Worm (Caenorhabditis elegans) whole organism, L4 larva: ENCODE data around the gene F40G9.14.

ENCODE experiments used
- D1046.2 ChIP-seq: fragments of 200-800 bp; sonication (Bioruptor generic); IDR thresholded peaks from 2 replicates; pipeline ENCODE4 v1.3.6; 2022; ENCODE audit warnings: missing genetic modification characterization, missing compliant biosample characterization
- F44E2.7 ChIP-seq: fragments of 200-800 bp; sonication (Bioruptor generic); IDR thresholded peaks from 2 replicates; pipeline ENCODE4 v2.1.2; 2022; ENCODE audit warnings: missing genetic modification characterization, missing compliant biosample characterization
- Y105C5A.15 ChIP-seq: fragments of 200-800 bp; sonication (Bioruptor generic); IDR thresholded peaks from 2 replicates; pipeline ENCODE4 v1.3.6; 2022; ENCODE audit warnings: missing genetic modification characterization, missing compliant biosample characterization
- ZK337.2 ChIP-seq: fragments of 200-800 bp; sonication (Bioruptor generic); IDR thresholded peaks from 2 replicates; pipeline ENCODE4 v1.3.6; 2022; ENCODE audit warnings: missing genetic modification reagents, missing genetic modification characterization, missing compliant biosample characterization
- aha-1 ChIP-seq: fragments of 150-350 bp; peaks from one replicate; lab custom pipeline; 2014; ENCODE audit warnings: missing biosample characterization, missing genetic modification characterization
- aly-2 ChIP-seq: sonication (generic microtip); optimal IDR thresholded peaks from 2 replicates; lab custom pipeline; 2018; ENCODE audit warnings: missing biosample characterization, missing genetic modification characterization
- ama-1 ChIP-seq: fragments of 150-350 bp; optimal IDR thresholded peaks from 2 replicates; lab custom pipeline; 2014; ENCODE audit warnings: inconsistent platforms, mixed read lengths
- attf-4 ChIP-seq: sonication (generic microtip); optimal IDR thresholded peaks from 3 replicates; lab custom pipeline; 2017; ENCODE audit warnings: missing biosample characterization, missing genetic modification characterization
- ceh-20 ChIP-seq: fragments of 200-800 bp; sonication (Bioruptor generic); IDR thresholded peaks from 2 replicates; pipeline ENCODE4 v1.3.6; 2022; ENCODE audit warnings: missing genetic modification reagents, missing genetic modification characterization, missing compliant biosample characterization
- ceh-28 ChIP-seq: fragments of 150-350 bp; optimal IDR thresholded peaks from 2 replicates; lab custom pipeline; 2014; ENCODE audit warnings: missing biosample characterization, missing genetic modification reagents, missing genetic modification characterization
- ceh-62 ChIP-seq: sonication (generic microtip); optimal IDR thresholded peaks from 2 replicates; lab custom pipeline; 2017; ENCODE audit warnings: missing biosample characterization, missing genetic modification characterization
- ces-1 ChIP-seq: fragments of 150-350 bp; sonication (generic microtip); optimal IDR thresholded peaks from 4 replicates; lab custom pipeline; 2014; ENCODE audit warnings: missing biosample characterization, missing genetic modification reagents, missing genetic modification characterization
- ctbp-1 ChIP-seq: fragments of 200-800 bp; sonication (Bioruptor generic); IDR thresholded peaks from 2 replicates; pipeline ENCODE4 v1.3.6; 2022; ENCODE audit warnings: missing genetic modification reagents, missing genetic modification characterization, missing compliant biosample characterization
- daf-12 ChIP-seq: fragments of 150-350 bp; optimal IDR thresholded peaks from 2 replicates; lab custom pipeline; 2014; ENCODE audit warnings: missing biosample characterization, missing genetic modification reagents, missing genetic modification characterization
- daf-16 ChIP-seq, 3 experiments: sonication (generic microtip); optimal IDR thresholded peaks; 2 replicates each; lab custom pipeline; 2016 to 2017; ENCODE audit warnings: missing genetic modification characterization in 3 of 3, missing genetic modification reagents in 3 of 3, mild to moderate bottlenecking in 2 of 3, missing compliant biosample characterization in 2 of 3, missing biosample characterization in 1 of 3, moderate library complexity in 1 of 3
- daf-19 ChIP-seq: fragments of 200-800 bp; sonication (Bioruptor generic); conservative IDR thresholded peaks from 2 replicates; pipeline ENCODE4 v1.3.6; 2022; ENCODE audit warnings: missing genetic modification characterization, missing compliant biosample characterization
- daf-8 ChIP-seq: fragments of 200-800 bp; sonication (Bioruptor generic); IDR thresholded peaks from 2 replicates; pipeline ENCODE4 v1.3.6; 2022; ENCODE audit warnings: missing genetic modification characterization, missing compliant biosample characterization
- dmd-9 ChIP-seq: fragments of 200-800 bp; sonication (Bioruptor generic); IDR thresholded peaks from 2 replicates; pipeline ENCODE4 v1.3.6; 2022; ENCODE audit warnings: missing genetic modification reagents, missing genetic modification characterization, missing compliant biosample characterization
- dpl-1 ChIP-seq: fragments of 150-350 bp; optimal IDR thresholded peaks from 2 replicates; lab custom pipeline; 2014; ENCODE audit warnings: missing biosample characterization, missing genetic modification reagents, missing genetic modification characterization
- dve-1 ChIP-seq: sonication (generic microtip); optimal IDR thresholded peaks from 2 replicates; lab custom pipeline; 2017; ENCODE audit warnings: antibody characterized with exemption, mild to moderate bottlenecking, missing genetic modification characterization, missing compliant biosample characterization; ENCODE audit not compliant: insufficient read depth
- fkh-10 ChIP-seq: fragments of 150-350 bp; optimal IDR thresholded peaks from 2 replicates; lab custom pipeline; 2014; ENCODE audit warnings: missing biosample characterization, missing genetic modification reagents, missing genetic modification characterization
- hlh-11 ChIP-seq: fragments of 200-800 bp; sonication (Bioruptor generic); optimal IDR thresholded peaks from 2 replicates; lab custom pipeline; 2018; ENCODE audit warnings: mild to moderate bottlenecking, missing genetic modification characterization, missing compliant biosample characterization
- hlh-30 ChIP-seq: sonication (generic microtip); optimal IDR thresholded peaks from 2 replicates; lab custom pipeline; 2017; ENCODE audit warnings: antibody characterized with exemption, mild to moderate bottlenecking, missing genetic modification characterization, missing compliant biosample characterization; ENCODE audit not compliant: insufficient read depth
- hmg-1.1 ChIP-seq: fragments of 200-800 bp; sonication (Bioruptor generic); IDR thresholded peaks from 2 replicates; pipeline ENCODE4 v1.3.6; 2022; ENCODE audit warnings: missing genetic modification reagents, missing genetic modification characterization, missing compliant biosample characterization
- lim-7 ChIP-seq: fragments of 200-800 bp; sonication (Bioruptor generic); IDR thresholded peaks from 2 replicates; pipeline ENCODE4 v1.3.6; 2022; ENCODE audit warnings: missing genetic modification characterization, missing compliant biosample characterization
- lin-1 ChIP-seq: fragments of 200-800 bp; sonication (Bioruptor generic); IDR thresholded peaks from 2 replicates; pipeline ENCODE4 v1.3.6; 2022; ENCODE audit warnings: missing genetic modification reagents, missing genetic modification characterization, missing compliant biosample characterization
- lin-13 ChIP-seq: fragments of 150-350 bp; optimal IDR thresholded peaks from 2 replicates; lab custom pipeline; 2014; ENCODE audit warnings: missing biosample characterization, missing genetic modification reagents, missing genetic modification characterization
- lin-15B ChIP-seq: fragments of 150-350 bp; sonication (generic microtip); optimal IDR thresholded peaks from 3 replicates; lab custom pipeline; 2014; ENCODE audit warnings: missing biosample characterization, missing genetic modification characterization
- lin-38 ChIP-seq: fragments of 200-800 bp; sonication (Bioruptor generic); IDR thresholded peaks from 2 replicates; pipeline ENCODE4 v1.3.6; 2022; ENCODE audit warnings: missing genetic modification reagents, missing genetic modification characterization, missing compliant biosample characterization
- mdt-29 ChIP-seq: fragments of 200-800 bp; sonication (Bioruptor generic); IDR thresholded peaks from 2 replicates; pipeline ENCODE4 v1.3.6; 2022; ENCODE audit warnings: missing genetic modification reagents, missing genetic modification characterization, missing compliant biosample characterization
- mes-2 ChIP-seq: sonication (generic microtip); optimal IDR thresholded peaks from 2 replicates; lab custom pipeline; 2016; ENCODE audit warnings: missing genotype, mild to moderate bottlenecking, missing genetic modification characterization, missing compliant biosample characterization; ENCODE audit not compliant: poor library complexity, severe bottlenecking
- mxl-2 ChIP-seq: fragments of 200-800 bp; sonication (Bioruptor generic); conservative IDR thresholded peaks from 2 replicates; pipeline ENCODE4 v1.3.6; 2022; ENCODE audit warnings: missing genetic modification reagents, missing genetic modification characterization, missing compliant biosample characterization
- nhr-102 ChIP-seq: sonication (generic microtip); optimal IDR thresholded peaks from 2 replicates; lab custom pipeline; 2016; ENCODE audit warnings: mild to moderate bottlenecking, missing genetic modification characterization, moderate library complexity, missing compliant biosample characterization
- nhr-111 ChIP-seq: fragments of 200-800 bp; sonication (Bioruptor generic); optimal IDR thresholded peaks from 2 replicates; lab custom pipeline; 2018; ENCODE audit warnings: mild to moderate bottlenecking, missing genetic modification characterization, missing compliant biosample characterization
- nhr-28 ChIP-seq: fragments of 150-350 bp; optimal IDR thresholded peaks from 2 replicates; lab custom pipeline; 2014; ENCODE audit warnings: missing biosample characterization, missing genetic modification characterization
- nhr-41 ChIP-seq: fragments of 200-800 bp; sonication (Bioruptor generic); IDR thresholded peaks from 2 replicates; pipeline ENCODE4 v1.3.6; 2022; ENCODE audit warnings: missing genetic modification reagents, missing genetic modification characterization, missing compliant biosample characterization
- nhr-6 ChIP-seq: fragments of 150-350 bp; optimal IDR thresholded peaks from 2 replicates; lab custom pipeline; 2014; ENCODE audit warnings: missing biosample characterization, missing genetic modification characterization
- nhr-76 ChIP-seq: fragments of 150-350 bp; optimal IDR thresholded peaks from 2 replicates; lab custom pipeline; 2014; ENCODE audit warnings: missing biosample characterization, missing genetic modification characterization
- nhr-77 ChIP-seq: fragments of 150-350 bp; optimal IDR thresholded peaks from 2 replicates; lab custom pipeline; 2014; ENCODE audit warnings: missing biosample characterization, missing genetic modification characterization
- php-3 ChIP-seq: fragments of 200-800 bp; sonication (Bioruptor generic); IDR thresholded peaks from 2 replicates; pipeline ENCODE4 v1.3.6; 2022; ENCODE audit warnings: missing genetic modification reagents, missing genetic modification characterization, missing compliant biosample characterization
- pqm-1 ChIP-seq: sonication (generic microtip); optimal IDR thresholded peaks from 2 replicates; lab custom pipeline; 2017; ENCODE audit warnings: missing biosample characterization, missing genetic modification characterization
- rbr-2 ChIP-seq: sonication (generic microtip); optimal IDR thresholded peaks from 2 replicates; lab custom pipeline; 2016; ENCODE audit warnings: missing genotype, missing genetic modification characterization, missing compliant biosample characterization
- skn-1 ChIP-seq: fragments of 150-350 bp; optimal IDR thresholded peaks from 2 replicates; lab custom pipeline; 2014; ENCODE audit warnings: missing biosample characterization, missing genetic modification characterization
- tag-97 ChIP-seq: fragments of 200-800 bp; sonication (Bioruptor generic); IDR thresholded peaks from 2 replicates; pipeline ENCODE4 v1.3.6; 2022; ENCODE audit warnings: missing genetic modification characterization, missing compliant biosample characterization
- tra-1 ChIP-seq: fragments of 200-800 bp; sonication (Bioruptor generic); IDR thresholded peaks from 2 replicates; pipeline ENCODE4 v1.3.6; 2022; ENCODE audit warnings: missing genetic modification reagents, missing genetic modification characterization, missing compliant biosample characterization
- unc-130 ChIP-seq: sonication (generic microtip); optimal IDR thresholded peaks from 2 replicates; lab custom pipeline; 2016; ENCODE audit warnings: missing genetic modification reagents, missing genetic modification characterization, missing compliant biosample characterization
- zfp-3 ChIP-seq: fragments of 200-800 bp; sonication (Bioruptor generic); conservative IDR thresholded peaks from 2 replicates; pipeline ENCODE4 v1.3.6; 2022; ENCODE audit warnings: missing genetic modification reagents, missing genetic modification characterization, missing compliant biosample characterization
- ztf-11 ChIP-seq: fragments of 150-350 bp; optimal IDR thresholded peaks from 2 replicates; lab custom pipeline; 2014; ENCODE audit warnings: missing biosample characterization, missing genetic modification characterization

Gene F40G9.14

DNA sequence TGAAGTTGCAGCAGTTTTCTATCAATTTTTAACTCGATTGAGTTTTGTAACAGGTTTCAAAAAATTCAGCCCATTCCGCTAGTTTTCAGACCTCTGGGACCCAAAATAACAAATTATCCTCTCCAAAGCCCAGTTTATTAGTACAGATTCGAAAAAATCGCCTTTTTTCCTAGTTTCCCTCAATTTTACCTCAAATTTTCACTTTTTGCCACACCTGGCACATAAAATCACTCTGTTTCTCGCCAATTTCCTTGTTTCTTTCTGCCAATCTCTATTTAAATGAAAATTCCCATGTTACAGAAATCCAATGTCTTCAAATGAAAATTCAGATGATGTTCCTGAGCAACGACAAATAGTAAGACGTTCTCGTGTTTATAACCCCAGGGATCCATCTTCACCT is 45.5 kb downstream of the F40G9.14 start, which contains the start of gene pals-22:
TSS of gene pals-22 (plus strand) at position 301 of the 400 bp plus-strand sequence.
- TF ChIP-seq Y105C5A.15 (no peak), daf-19 (GFP tag; lab: Robert Waterston, UW) (no peak), rbr-2 (tag; lab: Kevin White, UChicago) (no peak), dpl-1 (no peak), nhr-41 (no peak), nhr-77 (tag; lab: Kevin White, UChicago) (no peak), mdt-29 (GFP tag; lab: Robert Waterston, UW) (no peak), D1046.2 (GFP tag; lab: Robert Waterston, UW) (no peak), lim-7 (GFP tag; lab: Robert Waterston, UW) (no peak), tra-1 (GFP tag; lab: Robert Waterston, UW) (no peak)
- TF ChIP-seq, all 104 proteins: peak for 0

- TF ChIP-seq mes-2 (tag; lab: Kevin White, UChicago) (peak; percentile 74), F44E2.7 (GFP tag; lab: Robert Waterston, UW) (no peak), hlh-30 (tag; lab: Kevin White, UChicago) (peak; percentile 36), nhr-111 (GFP tag; lab: Kevin White, UChicago) (no peak), dpl-1 (peak; percentile 50), daf-16 (GFP tag; optimal IDR thresholded peaks at IDR 0.05; lab: Kevin White, UChicago) (no peak), daf-16 (tag; optimal IDR thresholded peaks at IDR 0.05; lab: Kevin White, UChicago) (peak; percentile 63), ztf-11 (no peak), nhr-76 (no peak), ces-1 (GFP tag; lab: Kevin White, UChicago) (peak; percentile 6), hmg-1.1 (GFP tag; lab: Robert Waterston, UW) (peak; percentile 26; the same call in 1 of the 2 replicates), lin-38 (peak; percentile 90), nhr-77 (tag; lab: Kevin White, UChicago) (peak; percentile 8), hlh-11 (tag; lab: Kevin White, UChicago) (peak; percentile 10), unc-130 (GFP tag; lab: Kevin White, UChicago) (no peak), nhr-6 (tag; lab: Kevin White, UChicago) (peak; percentile 55), dve-1 (tag; lab: Kevin White, UChicago) (peak; percentile 81), mxl-2 (no peak), ceh-28 (tag; lab: Kevin White, UChicago) (no peak), tag-97 (GFP tag; lab: Robert Waterston, UW) (no peak), nhr-102 (tag; lab: Kevin White, UChicago) (peak; percentile 16), rbr-2 (tag; lab: Kevin White, UChicago) (peak; percentile 62), nhr-28 (tag; lab: Kevin White, UChicago) (peak; percentile 50), aha-1 (peak; percentile 78), skn-1 (tag; lab: Kevin White, UChicago) (no peak), fkh-10 (GFP tag; lab: Kevin White, UChicago) (peak; percentile 20), mdt-29 (GFP tag; lab: Robert Waterston, UW) (no peak), lin-13 (peak; percentile 31)
Observed at ce11 chrIII:131627-132026, 46.0 kb downstream of the F40G9.14 start.

- no peak for TF ChIP-seq fkh-10 (GFP tag; lab: Kevin White, UChicago)
- peak; percentile 10 for TF ChIP-seq pqm-1 (tag; lab: Kevin White, UChicago)
- no peak for TF ChIP-seq lin-1 (GFP tag; lab: Robert Waterston, UW)
- no peak for TF ChIP-seq ZK337.2 (GFP tag; lab: Robert Waterston, UW)
- no peak for TF ChIP-seq zfp-3 (GFP tag; lab: Robert Waterston, UW)
- no peak for TF ChIP-seq aly-2 (tag; lab: Kevin White, UChicago)
- no peak for TF ChIP-seq ctbp-1 (GFP tag; lab: Robert Waterston, UW)
- TF ChIP-seq ama-1, result no peak
- no peak for TF ChIP-seq ceh-20 (GFP tag; lab: Robert Waterston, UW)
- TF ChIP-seq daf-8, result no peak
- TF ChIP-seq mxl-2, result no peak
- TF ChIP-seq lin-38, result no peak
- no peak for TF ChIP-seq lin-15B (tag; lab: Kevin White, UChicago)
- TF ChIP-seq dmd-9, result no peak
- no peak for TF ChIP-seq aha-1
- TF ChIP-seq daf-16 (GFP tag; optimal IDR thresholded peaks at IDR 0.05; lab: Kevin White, UChicago), result no peak
- TF ChIP-seq daf-16 (tag; optimal IDR thresholded peaks at IDR 0.05; lab: Kevin White, UChicago), result peak; percentile 78
- no peak for TF ChIP-seq php-3 (GFP tag; lab: Robert Waterston, UW)
- TF ChIP-seq ceh-62 (tag; lab: Kevin White, UChicago), result no peak
- peak; percentile 13 for TF ChIP-seq hlh-11 (tag; lab: Kevin White, UChicago)
- peak; percentile 40 for TF ChIP-seq dve-1 (tag; lab: Kevin White, UChicago)
- TF ChIP-seq daf-12 (tag; lab: Kevin White, UChicago), result no peak
- TF ChIP-seq attf-4 (tag; lab: Kevin White, UChicago), result no peak
- TF ChIP-seq mes-2 (tag; lab: Kevin White, UChicago), result no peak
Observed at ce11 chrIII:130650-131049, 47.0 kb downstream of the F40G9.14 start, which contains the start of the genes nhr-280 and C29F9.2. Gene nhr-280, minus strand, starts transcription at chrIII:130750. Gene C29F9.2, plus strand, starts transcription at chrIII:130947.
